Fruit fly (Drosophila melanogaster) whole organism, embryonic: ENCODE data around the gene Catsup.
A peak's percentile ranks its signal among the peaks of the same experiment; 100 is the strongest.

ENCODE experiments used
- Abd-B ChIP-seq: fragments of 200-800 bp; sonication (Bioruptor generic); optimal IDR thresholded peaks from 2 replicates; lab custom pipeline; 2018; ENCODE audit warnings: missing biosample characterization, mild to moderate bottlenecking, missing genetic modification characterization, moderate library complexity
- Atf6 ChIP-seq: fragments of 200-800 bp; sonication (Bioruptor generic); IDR thresholded peaks from 2 replicates; pipeline ENCODE4 v1.3.6; 2022; ENCODE audit warnings: missing biosample characterization, missing genetic modification characterization
- B-H1 ChIP-seq: fragments of 200-800 bp; sonication (Bioruptor generic); IDR thresholded peaks from 3 replicates; pipeline ENCODE4 v1.3.6; 2022; ENCODE audit warnings: missing biosample characterization, missing genetic modification characterization
- BEAF-32 ChIP-seq: fragments of 200-800 bp; sonication (Bioruptor generic); optimal IDR thresholded peaks from 3 replicates; lab custom pipeline; 2017; ENCODE audit warnings: missing biosample characterization, missing genetic modification characterization, mild to moderate bottlenecking, moderate library complexity, missing genetic modification reagents
- Blimp-1 ChIP-seq: fragments of 200-800 bp; sonication (Bioruptor generic); optimal IDR thresholded peaks from 3 replicates; lab custom pipeline; 2018; ENCODE audit warnings: missing biosample characterization, missing genetic modification characterization, mild to moderate bottlenecking, moderate library complexity, missing genetic modification reagents
- CG10366 ChIP-seq: fragments of 200-800 bp; sonication (Bioruptor generic); IDR thresholded peaks from 2 replicates; pipeline ENCODE4 v1.3.6; 2022; ENCODE audit warnings: missing biosample characterization, missing genetic modification characterization
- CG11085 ChIP-seq: fragments of 200-800 bp; sonication (Bioruptor generic); IDR thresholded peaks from 2 replicates; pipeline ENCODE4 v1.3.6; 2022; ENCODE audit warnings: missing biosample characterization, missing genetic modification characterization
- CG11247 ChIP-seq: fragments of 200-800 bp; sonication (Bioruptor generic); IDR thresholded peaks from 2 replicates; pipeline ENCODE4 v1.3.6; 2022; ENCODE audit warnings: missing biosample characterization, missing genetic modification characterization
- CG11696 ChIP-seq: fragments of 200-800 bp; sonication (Bioruptor generic); IDR thresholded peaks from 2 replicates; pipeline ENCODE4 v1.3.6; 2022; ENCODE audit warnings: missing biosample characterization, missing genetic modification characterization
- CG17385 ChIP-seq: fragments of 200-800 bp; sonication (Bioruptor generic); optimal IDR thresholded peaks from 3 replicates; lab custom pipeline; 2018; ENCODE audit warnings: missing biosample characterization, mild to moderate bottlenecking, missing genetic modification characterization
- CG18262 ChIP-seq: fragments of 200-800 bp; optimal IDR thresholded peaks from 3 replicates; lab custom pipeline; 2019; ENCODE audit warnings: missing biosample characterization, mild to moderate bottlenecking, missing genetic modification characterization, moderate library complexity
- CG31388 ChIP-seq: fragments of 200-800 bp; sonication (Bioruptor generic); optimal IDR thresholded peaks from 2 replicates; lab custom pipeline; 2016; ENCODE audit warnings: missing biosample characterization, missing genetic modification characterization
- CG3847 ChIP-seq: fragments of 200-800 bp; sonication (Bioruptor generic); IDR thresholded peaks from 2 replicates; pipeline ENCODE4 v1.3.6; 2022; ENCODE audit warnings: missing biosample characterization, missing genetic modification characterization
- CG3995 ChIP-seq: fragments of 200-800 bp; sonication (Bioruptor generic); optimal IDR thresholded peaks from 3 replicates; lab custom pipeline; 2016; ENCODE audit warnings: missing biosample characterization, missing genetic modification characterization
- CG4617 ChIP-seq: fragments of 200-800 bp; sonication (Bioruptor generic); optimal IDR thresholded peaks from 3 replicates; lab custom pipeline; 2016; ENCODE audit warnings: missing biosample characterization, missing genetic modification characterization, borderline replicate concordance
- CG5245 ChIP-seq: fragments of 200-800 bp; sonication (Bioruptor generic); optimal IDR thresholded peaks from 3 replicates; lab custom pipeline; 2016; ENCODE audit warnings: missing biosample characterization, missing genetic modification characterization
- CG5953 ChIP-seq: fragments of 200-800 bp; sonication (Bioruptor generic); IDR thresholded peaks from 2 replicates; pipeline ENCODE4 v1.3.6; 2022; ENCODE audit warnings: missing biosample characterization, missing genetic modification characterization
- CG6683 ChIP-seq: fragments of 200-800 bp; sonication (Bioruptor generic); optimal IDR thresholded peaks from 2 replicates; lab custom pipeline; 2017; ENCODE audit warnings: missing biosample characterization, mild to moderate bottlenecking, missing genetic modification characterization, missing genetic modification reagents
- CG7786 ChIP-seq: fragments of 200-800 bp; sonication (Bioruptor generic); optimal IDR thresholded peaks from 2 replicates; lab custom pipeline; 2016; ENCODE audit warnings: missing biosample characterization, missing genetic modification characterization
- CG7839 ChIP-seq: fragments of 200-800 bp; sonication (Bioruptor generic); optimal IDR thresholded peaks from 3 replicates; lab custom pipeline; 2018; ENCODE audit warnings: missing biosample characterization, mild to moderate bottlenecking, missing genetic modification characterization, moderate library complexity
- CG7963 ChIP-seq: fragments of 200-800 bp; sonication (Bioruptor generic); IDR thresholded peaks from 3 replicates; pipeline ENCODE4 v1.3.6; 2022; ENCODE audit warnings: missing biosample characterization, missing genetic modification characterization; ENCODE audit not compliant: partially characterized antibody
- Dbx ChIP-seq: fragments of 200-800 bp; sonication (Bioruptor generic); IDR thresholded peaks from 3 replicates; pipeline ENCODE4 v1.3.6; 2022; ENCODE audit warnings: missing biosample characterization, missing genetic modification characterization
- Dfd ChIP-seq, 2 experiments: fragments of >200 bp; optimal IDR thresholded peaks; 2 replicates each; lab custom pipeline; 2017; ENCODE audit warnings: missing biosample characterization in 2 of 2, missing genetic modification characterization in 2 of 2
- Dp ChIP-seq: fragments of 200-800 bp; sonication (Bioruptor generic); optimal IDR thresholded peaks from 2 replicates; lab custom pipeline; 2018; ENCODE audit warnings: missing biosample characterization, mild to moderate bottlenecking, missing genetic modification characterization, moderate library complexity
- Dref ChIP-seq: fragments of 200-800 bp; sonication (Bioruptor generic); IDR thresholded peaks from 2 replicates; pipeline ENCODE4 v1.3.6; 2022; ENCODE audit warnings: missing biosample characterization, missing genetic modification characterization
- Ets97D ChIP-seq: fragments of 200-800 bp; sonication (Bioruptor generic); optimal IDR thresholded peaks from 3 replicates; lab custom pipeline; 2016; ENCODE audit warnings: missing biosample characterization, missing genetic modification characterization
- HLH4C ChIP-seq: fragments of 200-800 bp; sonication (Bioruptor generic); IDR thresholded peaks from 3 replicates; pipeline ENCODE4 v1.3.6; 2022; ENCODE audit warnings: missing biosample characterization, missing genetic modification characterization; ENCODE audit not compliant: partially characterized antibody
- Max ChIP-seq: fragments of 200-800 bp; sonication (Bioruptor generic); optimal IDR thresholded peaks from 2 replicates; lab custom pipeline; 2016; ENCODE audit warnings: missing biosample characterization, mild to moderate bottlenecking, missing genetic modification characterization
- Nf-YB ChIP-seq: fragments of 200-800 bp; sonication (Bioruptor generic); optimal IDR thresholded peaks from 3 replicates; lab custom pipeline; 2019; ENCODE audit warnings: missing biosample characterization, mild to moderate bottlenecking, missing genetic modification characterization, moderate library complexity
- PHDP ChIP-seq: fragments of 200-800 bp; sonication (Bioruptor generic); optimal IDR thresholded peaks from 3 replicates; lab custom pipeline; 2018; ENCODE audit warnings: missing biosample characterization, mild to moderate bottlenecking, missing genetic modification characterization, moderate library complexity
- Sin3A ChIP-seq: fragments of >200 bp; optimal IDR thresholded peaks from 2 replicates; lab custom pipeline; 2018
- Sry-δ ChIP-seq: fragments of 200-800 bp; sonication (Bioruptor generic); optimal IDR thresholded peaks from 2 replicates; lab custom pipeline; 2016; ENCODE audit warnings: missing biosample characterization, missing genetic modification characterization
- crc ChIP-seq: fragments of 200-800 bp; sonication (Bioruptor generic); optimal IDR thresholded peaks from 2 replicates; lab custom pipeline; 2016; ENCODE audit warnings: missing biosample characterization, missing genetic modification characterization
- dimm ChIP-seq: fragments of 200-800 bp; sonication (Bioruptor generic); IDR thresholded peaks from 2 replicates; pipeline ENCODE4 v1.3.6; 2022; ENCODE audit warnings: missing biosample characterization, missing genetic modification characterization
- disco-r ChIP-seq: fragments of 200-800 bp; sonication (Bioruptor generic); optimal IDR thresholded peaks from 2 replicates; lab custom pipeline; 2016; ENCODE audit warnings: missing biosample characterization, missing genetic modification characterization
- fd64A ChIP-seq: fragments of 200-800 bp; sonication (Bioruptor generic); optimal IDR thresholded peaks from 3 replicates; lab custom pipeline; 2018; ENCODE audit warnings: missing biosample characterization, mild to moderate bottlenecking, missing genetic modification characterization
- ftz-f1 ChIP-seq: fragments of 200-800 bp; sonication (Bioruptor generic); optimal IDR thresholded peaks from 2 replicates; lab custom pipeline; 2016; ENCODE audit warnings: missing biosample characterization, missing genetic modification characterization
- hbn ChIP-seq: fragments of 200-800 bp; sonication (Bioruptor generic); IDR thresholded peaks from 2 replicates; pipeline ENCODE4 v1.3.6; 2022; ENCODE audit warnings: missing biosample characterization, missing genetic modification characterization; ENCODE audit not compliant: partially characterized antibody
- her ChIP-seq: fragments of 200-800 bp; sonication (Bioruptor generic); optimal IDR thresholded peaks from 2 replicates; lab custom pipeline; 2016; ENCODE audit warnings: missing biosample characterization, missing genetic modification characterization
- mld ChIP-seq: fragments of 200-800 bp; sonication (Bioruptor generic); IDR thresholded peaks from 3 replicates; pipeline ENCODE4 v1.3.6; 2022; ENCODE audit warnings: missing biosample characterization, missing genetic modification characterization; ENCODE audit not compliant: partially characterized antibody
- onecut ChIP-seq: fragments of 200-800 bp; sonication (Bioruptor generic); IDR thresholded peaks from 2 replicates; pipeline ENCODE4 v1.3.6; 2022; ENCODE audit warnings: missing biosample characterization, missing genetic modification characterization
- org-1 ChIP-seq: fragments of 200-800 bp; sonication (Bioruptor generic); optimal IDR thresholded peaks from 2 replicates; lab custom pipeline; 2017; ENCODE audit warnings: missing biosample characterization, missing genetic modification characterization
- pho ChIP-seq: fragments of 200-800 bp; sonication (Bioruptor generic); optimal IDR thresholded peaks from 2 replicates; lab custom pipeline; 2016; ENCODE audit warnings: missing biosample characterization, missing genetic modification characterization
- pzg ChIP-seq: fragments of 200-800 bp; sonication (Bioruptor generic); optimal IDR thresholded peaks from 3 replicates; lab custom pipeline; 2018; ENCODE audit warnings: missing biosample characterization, mild to moderate bottlenecking, missing genetic modification characterization, moderate library complexity
- row ChIP-seq: fragments of 200-800 bp; sonication (Bioruptor generic); IDR thresholded peaks from 3 replicates; pipeline ENCODE4 v1.3.6; 2022; ENCODE audit warnings: missing biosample characterization, missing genetic modification characterization
- sens ChIP-seq: fragments of 200-800 bp; sonication (Bioruptor generic); peaks from one replicate; lab custom pipeline; 2016; ENCODE audit warnings: missing biosample characterization, missing genetic modification characterization
- slou ChIP-seq: fragments of 200-800 bp; sonication (Bioruptor generic); optimal IDR thresholded peaks from 3 replicates; lab custom pipeline; 2016; ENCODE audit warnings: missing biosample characterization, missing genetic modification characterization
- sug ChIP-seq: fragments of 200-800 bp; optimal IDR thresholded peaks from 2 replicates; lab custom pipeline; 2019; ENCODE audit warnings: missing biosample characterization, mild to moderate bottlenecking, missing genetic modification characterization, moderate library complexity
- toy ChIP-seq: fragments of 200-800 bp; sonication (Bioruptor generic); IDR thresholded peaks from 2 replicates; pipeline ENCODE4 v1.3.6; 2022; ENCODE audit warnings: missing biosample characterization, missing genetic modification characterization
- unc-4 ChIP-seq: fragments of 200-800 bp; sonication (Bioruptor generic); IDR thresholded peaks from 2 replicates; pipeline ENCODE4 v1.3.6; 2022; ENCODE audit warnings: missing biosample characterization, missing genetic modification characterization; ENCODE audit not compliant: partially characterized antibody
- wek ChIP-seq: fragments of 200-800 bp; sonication (Bioruptor generic); optimal IDR thresholded peaks from 3 replicates; lab custom pipeline; 2018; ENCODE audit warnings: missing biosample characterization, mild to moderate bottlenecking, missing genetic modification characterization, moderate library complexity
- zen2 ChIP-seq: fragments of 200-800 bp; sonication (Bioruptor generic); IDR thresholded peaks from 3 replicates; pipeline ENCODE4 v1.3.6; 2022; ENCODE audit warnings: missing biosample characterization, missing genetic modification characterization; ENCODE audit not compliant: partially characterized antibody

The Catsup gene

dm6 chr2L:19048912-19049311 is 7.2 kb downstream of the Catsup start, which contains the start of gene CG10470 (continued):
- TF ChIP-seq Max (GFP tag; lab: Kevin White, UChicago) (no peak), PHDP (peak; percentile 50), row (GFP tag; lab: Robert Waterston, UW) (peak; percentile 54; the same call in 1 of the 3 replicates), sug (tag; lab: Kevin White, UChicago) (peak; percentile 15), B-H1 (GFP tag; lab: Robert Waterston, UW) (no peak), CG18262 (peak; percentile 49), Sry-δ (peak; percentile 71), pho (GFP tag; lab: Kevin White, UChicago) (no peak), Dp (GFP tag; lab: Kevin White, UChicago) (no peak), CG31388 (GFP tag; lab: Kevin White, UChicago) (no peak), CG3995 (no peak), org-1 (GFP tag; lab: Kevin White, UChicago) (no peak), Blimp-1 (GFP tag; lab: Kevin White, UChicago) (peak; percentile 12), CG5953 (no peak), CG11696 (GFP tag; lab: Robert Waterston, UW) (no peak), BEAF-32 (GFP tag; lab: Kevin White, UChicago) (peak; percentile 78), CG4617 (peak; percentile 51), her (GFP tag; lab: Kevin White, UChicago) (no peak), Dfd (GFP tag; optimal IDR thresholded peaks at IDR 0.05; lab: Kevin White, UChicago) (no peak), CG6683 (no peak), CG17385 (GFP tag; lab: Kevin White, UChicago) (peak; percentile 14), Sin3A (lab: Kevin White, UChicago) (no peak), pzg (peak; percentile 46), HLH4C (GFP tag; lab: Robert Waterston, UW) (peak; percentile 81), onecut (GFP tag; lab: Robert Waterston, UW) (peak; percentile 20; the same call in 1 of the 2 replicates), zen2 (peak; percentile 70; the same call in 2 of the 3 replicates), fd64A (GFP tag; lab: Kevin White, UChicago) (no peak), Nf-YB (GFP tag; lab: Kevin White, UChicago) (no peak), CG7963 (GFP tag; lab: Robert Waterston, UW) (peak; percentile 75), sens (GFP tag; lab: Kevin White, UChicago) (peak; percentile 87), crc (GFP tag; lab: Kevin White, UChicago) (no peak), CG7786 (GFP tag; lab: Kevin White, UChicago) (no peak), Atf6 (GFP tag; lab: Robert Waterston, UW) (no peak), ftz-f1 (GFP tag; lab: Kevin White, UChicago) (no peak), CG11085 (GFP tag; lab: Robert Waterston, UW) (no peak), slou (GFP tag; lab: Kevin White, UChicago) (no peak), CG7839 (tag; lab: Kevin White, UChicago) (peak; percentile 35), dimm (GFP tag; lab: Robert Waterston, UW) (no peak), hbn (GFP tag; lab: Robert Waterston, UW) (peak; percentile 84), CG3847 (GFP tag; lab: Robert Waterston, UW) (no peak), disco-r (GFP tag; lab: Kevin White, UChicago) (no peak), CG10366 (GFP tag; lab: Robert Waterston, UW) (no peak), toy (no peak), Dbx (GFP tag; lab: Robert Waterston, UW) (no peak), Ets97D (GFP tag; lab: Kevin White, UChicago) (no peak), mld (GFP tag; lab: Robert Waterston, UW) (peak; percentile 11; the same call in 1 of the 3 replicates), Abd-B (GFP tag; lab: Kevin White, UChicago) (no peak), Dref (peak; percentile 75), unc-4 (GFP tag; lab: Robert Waterston, UW) (peak; percentile 81), CG5245 (GFP tag; lab: Kevin White, UChicago) (no peak), CG11247 (GFP tag; lab: Robert Waterston, UW) (no peak), wek (peak; percentile 96)
